Fruit fly (Drosophila melanogaster) whole organism, embryonic: Measurements from ENCODE around the gene CG10413.
A peak's percentile ranks its signal among the peaks of the same experiment; 100 is the strongest.

ENCODE experiments used
- ATbp ChIP-seq: fragments of 200-800 bp; sonication (Bioruptor generic); optimal IDR thresholded peaks from 2 replicates; lab custom pipeline; 2017; ENCODE audit warnings: missing biosample characterization, mild to moderate bottlenecking, missing genetic modification characterization, missing genetic modification reagents
- Antp ChIP-seq: fragments of 200-800 bp; sonication (Bioruptor generic); optimal IDR thresholded peaks from 3 replicates; lab custom pipeline; 2016; ENCODE audit warnings: missing biosample characterization, missing genetic modification characterization
- Atf3 ChIP-seq: fragments of 200-800 bp; sonication (Bioruptor generic); optimal IDR thresholded peaks from 3 replicates; lab custom pipeline; 2016; ENCODE audit warnings: missing biosample characterization, missing genetic modification characterization
- Atf6 ChIP-seq: fragments of 200-800 bp; sonication (Bioruptor generic); IDR thresholded peaks from 2 replicates; pipeline ENCODE4 v1.3.6; 2022; ENCODE audit warnings: missing biosample characterization, missing genetic modification characterization
- Blimp-1 ChIP-seq: fragments of 200-800 bp; sonication (Bioruptor generic); optimal IDR thresholded peaks from 3 replicates; lab custom pipeline; 2018; ENCODE audit warnings: missing biosample characterization, missing genetic modification characterization, mild to moderate bottlenecking, moderate library complexity, missing genetic modification reagents
- CG11093 ChIP-seq: fragments of 200-800 bp; sonication (Bioruptor generic); IDR thresholded peaks from 3 replicates; pipeline ENCODE4 v1.3.6; 2022; ENCODE audit warnings: missing biosample characterization, missing genetic modification characterization
- CG11696 ChIP-seq: fragments of 200-800 bp; sonication (Bioruptor generic); IDR thresholded peaks from 2 replicates; pipeline ENCODE4 v1.3.6; 2022; ENCODE audit warnings: missing biosample characterization, missing genetic modification characterization
- CG12071 ChIP-seq: fragments of 200-800 bp; sonication (Bioruptor generic); optimal IDR thresholded peaks from 3 replicates; lab custom pipeline; 2018; ENCODE audit warnings: missing biosample characterization, mild to moderate bottlenecking, missing genetic modification characterization
- CG12104 ChIP-seq: fragments of 200-800 bp; sonication (Bioruptor generic); optimal IDR thresholded peaks from 3 replicates; lab custom pipeline; 2016; ENCODE audit warnings: missing biosample characterization, missing genetic modification characterization
- CG14014 ChIP-seq: fragments of 200-800 bp; sonication (Bioruptor generic); IDR thresholded peaks from 2 replicates; pipeline ENCODE4 v1.3.6; 2022; ENCODE audit warnings: missing biosample characterization, missing genetic modification characterization
- CG14050 ChIP-seq: fragments of 200-800 bp; sonication (Bioruptor generic); IDR thresholded peaks from 3 replicates; pipeline ENCODE4 v1.3.6; 2022; ENCODE audit warnings: missing biosample characterization, missing genetic modification characterization
- CG14860 ChIP-seq: fragments of 200-800 bp; sonication (Bioruptor generic); IDR thresholded peaks from 3 replicates; pipeline ENCODE4 v1.3.6; 2022; ENCODE audit warnings: missing biosample characterization, missing genetic modification characterization; ENCODE audit not compliant: partially characterized antibody
- CG15073 ChIP-seq: fragments of 200-800 bp; sonication (Bioruptor generic); optimal IDR thresholded peaks from 2 replicates; lab custom pipeline; 2016; ENCODE audit warnings: missing biosample characterization, missing genetic modification characterization
- CG15269 ChIP-seq: fragments of 200-800 bp; sonication (Bioruptor generic); optimal IDR thresholded peaks from 2 replicates; lab custom pipeline; 2018; ENCODE audit warnings: missing biosample characterization, mild to moderate bottlenecking, missing genetic modification characterization, moderate library complexity
- CG15601 ChIP-seq: fragments of 200-800 bp; sonication (Bioruptor generic); optimal IDR thresholded peaks from 3 replicates; lab custom pipeline; 2019; ENCODE audit warnings: missing biosample characterization, mild to moderate bottlenecking, missing genetic modification characterization, moderate library complexity
- CG1603 ChIP-seq: fragments of 200-800 bp; sonication (Bioruptor generic); optimal IDR thresholded peaks from 2 replicates; lab custom pipeline; 2019; ENCODE audit warnings: missing biosample characterization, mild to moderate bottlenecking, missing genetic modification characterization, moderate library complexity
- CG16863 ChIP-seq: fragments of 200-800 bp; sonication (Bioruptor generic); optimal IDR thresholded peaks from 3 replicates; lab custom pipeline; 2016; ENCODE audit warnings: missing biosample characterization, missing genetic modification characterization
- CG2678 ChIP-seq: fragments of 200-800 bp; sonication (Bioruptor generic); optimal IDR thresholded peaks from 3 replicates; lab custom pipeline; 2019; ENCODE audit warnings: missing biosample characterization, mild to moderate bottlenecking, missing genetic modification characterization, moderate library complexity
- CG2875 ChIP-seq: fragments of 200-800 bp; sonication (Bioruptor generic); optimal IDR thresholded peaks from 2 replicates; lab custom pipeline; 2017; ENCODE audit warnings: missing biosample characterization, mild to moderate bottlenecking, missing genetic modification characterization, missing genetic modification reagents
- CG4282 ChIP-seq: fragments of 200-800 bp; sonication (Bioruptor generic); optimal IDR thresholded peaks from 2 replicates; lab custom pipeline; 2016; ENCODE audit warnings: missing biosample characterization, missing genetic modification characterization
- CG8359 ChIP-seq: fragments of 200-800 bp; sonication (Bioruptor generic); optimal IDR thresholded peaks from 2 replicates; lab custom pipeline; 2017; ENCODE audit warnings: missing biosample characterization, mild to moderate bottlenecking, missing genetic modification characterization, borderline replicate concordance
- CG9215 ChIP-seq: fragments of 200-800 bp; sonication (Bioruptor generic); IDR thresholded peaks from 2 replicates; pipeline ENCODE4 v1.3.6; 2022; ENCODE audit warnings: missing biosample characterization, missing genetic modification characterization
- CG9817 ChIP-seq: fragments of 200-800 bp; sonication (Bioruptor generic); optimal IDR thresholded peaks from 2 replicates; lab custom pipeline; 2018; ENCODE audit warnings: missing biosample characterization, mild to moderate bottlenecking, missing genetic modification characterization, moderate library complexity
- D ChIP-seq, 2 experiments: fragments of 200-800 bp in 1 of 2; fragments of >200 bp in 1 of 2; sonication (Bioruptor generic) in 1 of 2; optimal IDR thresholded peaks; 2 replicates in 1 of 2; 3 replicates in 1 of 2; lab custom pipeline; 2017; ENCODE audit warnings: mild to moderate bottlenecking in 1 of 2, missing biosample characterization in 1 of 2, missing genetic modification characterization in 1 of 2, missing genetic modification reagents in 1 of 2
- GATAe ChIP-seq: fragments of 200-800 bp; sonication (Bioruptor generic); conservative IDR thresholded peaks from 2 replicates; pipeline ENCODE4 v1.3.6; 2022; ENCODE audit warnings: missing biosample characterization, missing genetic modification characterization
- MBD-R2 ChIP-seq: fragments of 200-800 bp; sonication (Bioruptor generic); IDR thresholded peaks from 2 replicates; pipeline ENCODE4 v1.3.6; 2022; ENCODE audit warnings: missing biosample characterization, missing genetic modification characterization
- PHDP ChIP-seq: fragments of 200-800 bp; sonication (Bioruptor generic); optimal IDR thresholded peaks from 3 replicates; lab custom pipeline; 2018; ENCODE audit warnings: missing biosample characterization, mild to moderate bottlenecking, missing genetic modification characterization, moderate library complexity
- Xrp1 ChIP-seq: fragments of 200-800 bp; sonication (Bioruptor generic); IDR thresholded peaks from 2 replicates; pipeline ENCODE4 v1.3.6; 2022; ENCODE audit warnings: missing biosample characterization, missing genetic modification characterization
- ab ChIP-seq: fragments of 200-800 bp; sonication (Bioruptor generic); optimal IDR thresholded peaks from 2 replicates; lab custom pipeline; 2016; ENCODE audit warnings: missing biosample characterization, missing genetic modification characterization
- bbx ChIP-seq: fragments of 200-800 bp; sonication (Bioruptor generic); IDR thresholded peaks from 2 replicates; pipeline ENCODE4 v1.3.6; 2022; ENCODE audit warnings: missing biosample characterization, missing genetic modification characterization; ENCODE audit not compliant: partially characterized antibody
- bsh ChIP-seq, 2 experiments: fragments of 200-800 bp; sonication (Bioruptor generic); optimal IDR thresholded peaks; 2 replicates each; lab custom pipeline; 2017 to 2018; ENCODE audit warnings: mild to moderate bottlenecking in 2 of 2, missing biosample characterization in 2 of 2, missing genetic modification characterization in 2 of 2, moderate library complexity in 1 of 2
- chinmo ChIP-seq: fragments of 200-800 bp; sonication (Bioruptor generic); IDR thresholded peaks from 4 replicates; pipeline ENCODE4 v1.3.6; 2022; ENCODE audit warnings: missing biosample characterization, missing genetic modification characterization; ENCODE audit not compliant: partially characterized antibody
- chm ChIP-seq: fragments of 200-800 bp; sonication (Bioruptor generic); IDR thresholded peaks from 2 replicates; pipeline ENCODE4 v1.3.6; 2022; ENCODE audit warnings: missing biosample characterization, missing genetic modification characterization
- crol ChIP-seq: fragments of 200-800 bp; sonication (Bioruptor generic); IDR thresholded peaks from 2 replicates; pipeline ENCODE4 v1.3.6; 2022; ENCODE audit warnings: missing biosample characterization, missing genetic modification characterization
- crp ChIP-seq, 2 experiments: fragments of 200-800 bp; sonication (Bioruptor generic); optimal IDR thresholded peaks; 2 replicates in 1 of 2; 3 replicates in 1 of 2; lab custom pipeline; 2017; ENCODE audit warnings: missing biosample characterization in 2 of 2, missing genetic modification characterization in 2 of 2, mild to moderate bottlenecking in 1 of 2, moderate library complexity in 1 of 2
- dysf ChIP-seq: fragments of 200-800 bp; sonication (Bioruptor generic); IDR thresholded peaks from 3 replicates; pipeline ENCODE4 v1.3.6; 2022; ENCODE audit warnings: missing biosample characterization, missing genetic modification characterization
- eve ChIP-seq, 2 experiments: fragments of >200 bp; optimal IDR thresholded peaks; 2 replicates each; lab custom pipeline; 2017; ENCODE audit warnings: missing biosample characterization in 2 of 2, missing genetic modification characterization in 2 of 2
- eyg ChIP-seq: fragments of 200-800 bp; sonication (Bioruptor generic); optimal IDR thresholded peaks from 3 replicates; lab custom pipeline; 2016; ENCODE audit warnings: missing biosample characterization, missing genetic modification characterization
- gfzf ChIP-seq: fragments of 200-800 bp; sonication (Bioruptor generic); optimal IDR thresholded peaks from 2 replicates; lab custom pipeline; 2016; ENCODE audit warnings: missing biosample characterization, mild to moderate bottlenecking, missing genetic modification characterization, moderate library complexity
- ham ChIP-seq: fragments of 200-800 bp; sonication (Bioruptor generic); IDR thresholded peaks from 2 replicates; pipeline ENCODE4 v1.3.6; 2022; ENCODE audit warnings: missing biosample characterization, missing genetic modification characterization
- hbn ChIP-seq: fragments of 200-800 bp; sonication (Bioruptor generic); IDR thresholded peaks from 2 replicates; pipeline ENCODE4 v1.3.6; 2022; ENCODE audit warnings: missing biosample characterization, missing genetic modification characterization; ENCODE audit not compliant: partially characterized antibody
- hth ChIP-seq: fragments of >200 bp; optimal IDR thresholded peaks from 2 replicates; lab custom pipeline; 2017; ENCODE audit warnings: inconsistent platforms
- jigr1 ChIP-seq: fragments of 200-800 bp; sonication (Bioruptor generic); IDR thresholded peaks from 3 replicates; pipeline ENCODE4 v1.3.6; 2022; ENCODE audit warnings: missing biosample characterization, missing genetic modification characterization
- kay ChIP-seq: fragments of 200-800 bp; sonication (Bioruptor generic); optimal IDR thresholded peaks from 2 replicates; lab custom pipeline; 2016; ENCODE audit warnings: missing biosample characterization, missing genetic modification characterization
- otp ChIP-seq: fragments of 200-800 bp; sonication (Bioruptor generic); IDR thresholded peaks from 3 replicates; pipeline ENCODE4, ENCODE4 v1.3.6; 2022; ENCODE audit warnings: missing biosample characterization, missing genetic modification characterization
- ranshi ChIP-seq: fragments of 200-800 bp; sonication (Bioruptor generic); IDR thresholded peaks from 2 replicates; pipeline ENCODE4 v1.3.6; 2022; ENCODE audit warnings: missing biosample characterization, missing genetic modification characterization
- stwl ChIP-seq: fragments of 200-800 bp; sonication (Bioruptor generic); optimal IDR thresholded peaks from 3 replicates; lab custom pipeline; 2018; ENCODE audit warnings: missing biosample characterization, mild to moderate bottlenecking, missing genetic modification characterization, moderate library complexity
- zfh1 ChIP-seq: fragments of 200-800 bp; sonication (Bioruptor generic); IDR thresholded peaks from 3 replicates; pipeline ENCODE4 v1.3.6; 2022; ENCODE audit warnings: missing biosample characterization, missing genetic modification characterization

The CG10413 gene

dm6 chr2L:18566235-18567158, 38.6 kb downstream of the CG10413 start (continued):
- TF ChIP-seq CG16863 (GFP tag; lab: Kevin White, UChicago) (no peak), MBD-R2 (GFP tag; lab: Robert Waterston, UW) (no peak), CG9817 (no peak), eyg (GFP tag; lab: Kevin White, UChicago) (no peak), eve (GFP tag; optimal IDR thresholded peaks at IDR 0.05; lab: Kevin White, UChicago) (no peak), jigr1 (no peak), CG4282 (GFP tag; lab: Kevin White, UChicago) (no peak), chm (GFP tag; lab: Robert Waterston, UW) (no peak), CG11696 (GFP tag; lab: Robert Waterston, UW) (no peak), dysf (GFP tag; lab: Robert Waterston, UW) (peak; percentile 39; the same call in 2 of the 3 replicates), GATAe (peak; percentile 59), gfzf (GFP tag; lab: Kevin White, UChicago) (no peak), crol (no peak), ham (no peak), Antp (GFP tag; lab: Kevin White, UChicago) (no peak), bbx (GFP tag; lab: Robert Waterston, UW) (no peak; the same call in 1 of the 2 replicates), D (optimal IDR thresholded peaks at IDR 0.05; lab: Kevin White, UChicago) (no peak), D (GFP tag; optimal IDR thresholded peaks at IDR 0.05; lab: Kevin White, UChicago) (peak; percentile 16), PHDP (peak; percentile 54), CG14014 (GFP tag; lab: Robert Waterston, UW) (no peak), Blimp-1 (peak; percentile 40), Atf3 (GFP tag; lab: Kevin White, UChicago) (no peak), CG15269 (tag; lab: Kevin White, UChicago) (no peak), CG15073 (GFP tag; lab: Kevin White, UChicago) (no peak), CG2678 (tag; lab: Kevin White, UChicago) (peak; percentile 48), hbn (GFP tag; lab: Robert Waterston, UW) (no peak), CG9215 (GFP tag; lab: Robert Waterston, UW) (no peak), crp (GFP tag; optimal IDR thresholded peaks at IDR 0.05; lab: Kevin White, UChicago) (no peak), otp (GFP tag; lab: Robert Waterston, UW) (0 out of 3 replicates have a peak, but pooled peaks have one; percentile 6), CG1603 (tag; lab: Kevin White, UChicago) (no peak), bsh (GFP tag; optimal IDR thresholded peaks at IDR 0.05; lab: Kevin White, UChicago) (peak in 1 of 2 experiments; percentile 58), zfh1 (peak; percentile 20; the same call in 1 of the 3 replicates), CG12071 (GFP tag; lab: Kevin White, UChicago) (no peak), ATbp (GFP tag; lab: Kevin White, UChicago) (no peak), CG12104 (GFP tag; lab: Kevin White, UChicago) (no peak), hth (lab: Kevin White, UChicago) (no peak), CG14860 (no peak), stwl (no peak), CG2875 (GFP tag; lab: Kevin White, UChicago) (no peak), CG14050 (GFP tag; lab: Robert Waterston, UW) (no peak), kay (GFP tag; lab: Kevin White, UChicago) (no peak), CG15601 (peak; percentile 48), Xrp1 (GFP tag; lab: Robert Waterston, UW) (peak; percentile 60; the same call in 1 of the 2 replicates), CG11093 (GFP tag; lab: Robert Waterston, UW) (no peak), ab (GFP tag; lab: Kevin White, UChicago) (no peak), ranshi (GFP tag; lab: Robert Waterston, UW) (no peak), Atf6 (GFP tag; lab: Robert Waterston, UW) (no peak), CG8359 (GFP tag; lab: Kevin White, UChicago) (no peak), chinmo (GFP tag; lab: Robert Waterston, UW) (0 out of 4 replicates have a peak, but pooled peaks have one; percentile 68)
